Fruit fly (Drosophila melanogaster) Kc167 (cell line): ENCODE measurements around the gene gcm2.

Experiments used
- Myc ChIP-seq: fragments of >200 bp; optimal IDR thresholded peaks from 2 replicates; lab custom pipeline; 2017; ENCODE audit warnings: missing external identifiers
- Sin3A ChIP-seq: fragments of >200 bp; optimal IDR thresholded peaks from 2 replicates; lab custom pipeline; 2018; ENCODE audit warnings: missing external identifiers
- h ChIP-seq: fragments of >200 bp; optimal IDR thresholded peaks from 3 replicates; lab custom pipeline; 2018; ENCODE audit warnings: missing external identifiers
- insv ChIP-seq: fragments of >200 bp; optimal IDR thresholded peaks from 3 replicates; lab custom pipeline; 2018; ENCODE audit warnings: missing external identifiers
- psq ChIP-seq: fragments of >200 bp; optimal IDR thresholded peaks from 2 replicates; lab custom pipeline; 2017; ENCODE audit warnings: missing external identifiers
- ttk ChIP-seq: sonication (Bioruptor generic); optimal IDR thresholded peaks from 2 replicates; lab custom pipeline; 2017; ENCODE audit warnings: missing external identifiers

The gcm2 gene

DNA sequence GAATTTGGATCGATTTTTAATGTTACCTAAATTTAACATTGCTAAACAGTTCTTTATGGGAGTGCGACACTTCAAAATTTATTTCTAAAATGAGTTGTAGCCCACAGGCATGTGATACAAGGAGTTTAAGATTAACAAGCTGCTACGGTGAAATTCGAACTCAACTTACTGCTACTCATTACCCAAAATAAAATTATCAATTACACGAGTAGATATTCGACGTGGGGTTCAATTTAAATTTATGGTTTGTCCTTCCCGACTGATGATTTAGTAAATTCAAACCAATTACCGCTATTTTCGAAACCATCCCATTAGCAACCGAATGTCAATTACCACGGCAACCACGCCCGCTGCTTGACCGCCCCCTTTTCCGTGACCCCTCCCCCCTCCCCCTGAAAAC lies 16.8 kb downstream of the gcm2 start, which contains the start of gene CG31882:
Gene CG31882 (minus strand): TSS at position 101 of the 400 bp plus-strand sequence.
- TF ChIP-seq psq: no peak
- TF ChIP-seq insv (lab: Kevin White, UChicago): no peak
- TF ChIP-seq h (lab: Kevin White, UChicago): no peak
- no peak for TF ChIP-seq Sin3A
- no peak for TF ChIP-seq ttk (lab: Kevin White, UChicago)
- no peak for TF ChIP-seq Myc (lab: Kevin White, UChicago)

DNA sequence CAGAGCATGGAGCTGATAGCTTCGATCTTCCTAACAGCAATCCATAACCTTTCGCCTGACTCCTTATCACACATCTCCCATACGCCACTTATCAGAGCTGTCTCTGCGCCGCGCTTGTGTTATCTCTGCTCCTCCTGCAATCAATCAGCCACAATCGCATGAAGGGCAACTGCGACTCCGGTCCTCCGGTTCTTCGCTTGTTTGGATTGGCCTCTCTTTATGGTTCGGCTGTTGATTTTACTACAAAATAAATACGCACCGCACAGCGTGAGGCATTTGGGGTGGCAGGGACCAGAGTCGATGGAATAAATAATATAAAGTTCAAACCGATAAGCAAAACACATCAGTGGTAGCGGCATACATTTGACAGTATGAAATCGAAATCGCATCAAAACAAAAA lies 24.7 kb downstream of the gcm2 start:
- no peak for TF ChIP-seq insv (lab: Kevin White, UChicago)
- no peak for TF ChIP-seq Myc (lab: Kevin White, UChicago)
- no peak for TF ChIP-seq ttk (lab: Kevin White, UChicago)
- TF ChIP-seq h (lab: Kevin White, UChicago): no peak
- TF ChIP-seq Sin3A: no peak

DNA sequence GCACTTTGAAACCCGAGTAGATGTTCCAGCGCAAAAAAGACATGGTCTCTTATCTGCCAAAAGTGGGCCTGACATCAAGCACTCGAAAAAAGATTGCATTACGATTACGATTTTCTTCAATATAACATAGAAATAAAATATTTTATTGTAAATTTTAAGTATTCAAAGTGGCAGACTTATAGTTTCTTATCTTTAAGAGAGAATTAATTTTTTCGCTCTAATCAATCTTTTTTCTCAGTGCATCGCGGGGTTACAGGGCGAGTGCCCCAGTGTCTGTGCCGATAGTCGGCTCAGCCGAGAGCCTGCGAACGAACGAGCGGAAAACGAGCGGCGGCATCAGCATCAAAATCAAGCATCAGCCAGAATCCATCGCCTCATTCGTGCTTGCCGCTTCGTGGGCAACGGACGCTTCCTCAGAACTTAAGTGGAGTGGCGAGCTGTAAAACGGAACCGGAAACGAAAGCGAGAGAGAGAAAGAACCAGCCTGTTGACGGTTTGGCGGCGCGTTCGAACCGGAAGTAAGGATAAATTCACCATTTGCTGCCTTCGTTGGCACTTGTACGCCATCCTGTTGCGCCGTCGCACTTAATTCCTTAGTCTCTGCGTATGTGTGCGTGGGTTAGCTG lies 25.6 kb downstream of the gcm2 start, which contains the start of gene Apoltp:
Gene Apoltp (plus strand): TSS at position 369 of the 626 bp plus-strand sequence.
- TF ChIP-seq h (lab: Kevin White, UChicago) (no peak), Sin3A (no peak), ttk (lab: Kevin White, UChicago) (no peak), psq (no peak), Myc (lab: Kevin White, UChicago) (no peak), insv (lab: Kevin White, UChicago) (no peak)

DNA sequence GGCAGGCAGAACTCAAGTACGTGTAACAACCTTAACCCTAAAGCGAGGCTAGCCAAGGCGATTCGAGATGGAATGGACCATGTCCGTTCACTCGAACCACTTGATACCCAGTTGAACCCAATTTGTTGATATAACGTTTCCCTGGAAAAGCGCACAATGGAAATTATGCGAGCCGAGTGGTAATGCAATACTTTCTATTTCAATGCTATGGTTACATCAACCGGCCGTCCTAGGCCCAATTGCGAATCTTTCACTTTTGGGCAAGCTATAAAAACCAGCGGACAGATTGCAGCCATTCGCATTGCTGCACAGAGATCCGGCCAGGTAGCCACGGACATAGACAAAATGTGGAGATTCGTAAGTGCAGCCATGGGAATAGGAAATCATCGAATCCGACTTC lies 47.9 kb downstream of the gcm2 start, which contains the start of gene CG33299:
Gene CG33299 (plus strand): TSS at position 301 of the 400 bp plus-strand sequence.
- no peak for TF ChIP-seq psq
- no peak for TF ChIP-seq h (lab: Kevin White, UChicago)
- TF ChIP-seq insv (lab: Kevin White, UChicago): no peak
- TF ChIP-seq Myc (lab: Kevin White, UChicago): no peak
- TF ChIP-seq ttk (lab: Kevin White, UChicago): no peak
- no peak for TF ChIP-seq Sin3A

DNA sequence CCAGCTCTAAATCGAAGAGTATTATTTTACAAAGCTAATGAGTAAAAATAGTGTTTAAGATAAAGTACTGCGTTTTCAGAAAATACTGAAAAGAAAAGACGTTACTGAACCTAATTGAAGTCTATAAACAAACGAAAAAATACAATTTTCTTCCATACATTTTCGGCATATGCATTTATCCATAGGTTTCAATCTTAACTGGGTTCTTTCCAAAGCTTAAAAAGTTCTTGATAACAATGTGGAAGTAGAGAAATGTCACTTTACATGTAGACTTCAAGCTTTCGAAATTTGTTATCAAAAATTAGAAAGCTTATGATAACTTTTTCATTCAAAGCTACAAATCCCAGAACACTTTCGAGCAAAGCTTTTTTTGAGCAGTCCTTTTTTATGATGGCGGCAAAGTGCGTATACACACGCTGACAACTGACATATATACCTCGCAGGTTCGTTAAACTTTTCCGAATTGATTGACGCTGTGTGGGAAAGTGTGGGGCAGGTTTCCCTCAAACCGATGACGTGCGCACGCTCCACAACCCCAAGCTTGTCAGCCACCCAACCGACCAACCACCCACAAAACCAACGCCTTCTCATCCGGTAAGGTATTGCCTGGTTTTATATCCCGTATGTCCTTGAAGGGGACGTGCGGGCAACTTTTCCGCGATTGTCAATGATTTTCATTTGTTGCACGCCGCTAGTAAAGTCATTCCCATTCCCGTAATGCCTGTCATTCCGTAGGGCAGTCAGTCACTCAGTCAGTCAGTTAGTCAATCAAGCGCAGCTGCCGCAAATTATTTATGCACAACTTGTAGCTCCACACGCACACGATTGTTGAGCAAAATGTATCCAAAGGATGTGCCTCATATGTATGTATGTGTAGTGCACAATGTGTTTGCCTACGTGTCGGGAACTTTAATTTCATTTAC lies 49.2 kb downstream of the gcm2 start:
- TF ChIP-seq Sin3A: no peak
- TF ChIP-seq Myc (lab: Kevin White, UChicago): no peak
- no peak for TF ChIP-seq ttk (lab: Kevin White, UChicago)
- no peak for TF ChIP-seq psq
- TF ChIP-seq insv (lab: Kevin White, UChicago): no peak
- no peak for TF ChIP-seq h (lab: Kevin White, UChicago)

DNA sequence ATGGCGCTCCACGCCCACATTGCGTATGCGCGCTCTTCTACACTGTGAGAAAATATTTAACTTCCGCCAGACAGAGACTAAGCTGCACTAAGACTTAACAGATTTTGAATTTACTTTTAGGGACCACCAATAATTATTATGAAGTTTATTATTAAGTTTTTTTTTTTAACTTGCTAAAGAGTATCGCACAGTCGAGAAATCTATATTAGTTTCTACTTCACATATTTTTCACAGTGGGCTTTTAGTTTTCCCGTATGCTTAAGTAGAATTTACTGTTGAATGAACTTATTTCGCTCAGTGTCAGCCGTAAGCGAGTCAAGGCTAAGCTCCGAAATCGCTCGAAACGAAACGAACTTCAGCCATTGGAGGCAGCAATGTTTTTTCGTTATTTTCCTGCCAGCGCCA lies 52.2 kb downstream of the gcm2 start:
- TF ChIP-seq psq: no peak
